Fruit fly (Drosophila melanogaster): ENCODE measurements around the gene CG7208.
A peak's percentile ranks its signal among the peaks of the same experiment; 100 is the strongest.

DNA sequence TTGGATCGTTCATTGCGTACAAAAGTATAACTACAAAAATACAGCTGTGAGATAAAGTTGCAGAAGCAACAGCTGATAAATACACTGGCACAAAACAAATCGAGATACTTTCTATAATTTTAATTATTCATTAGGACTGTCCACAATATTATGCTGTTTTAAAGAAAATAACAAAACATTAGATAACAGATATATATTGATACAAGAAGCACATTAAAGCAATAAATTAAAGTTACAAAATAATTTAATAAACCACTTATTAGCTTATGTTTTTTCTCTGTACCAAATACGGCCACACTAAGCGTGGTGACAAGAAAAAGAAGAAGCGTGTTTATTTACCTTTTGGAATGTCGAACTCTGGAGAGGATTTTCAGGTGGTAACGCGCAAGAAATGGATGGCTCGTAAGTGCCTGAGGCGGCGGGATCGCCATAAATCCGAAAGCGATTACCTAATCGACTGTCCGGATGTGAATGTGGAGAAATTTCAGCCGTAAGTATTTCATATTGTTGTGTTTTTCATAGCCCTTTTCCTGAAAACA is 34.8 kb upstream of the CG7208 start, which contains the start of the genes CG7988 and CG7183:
- TF ChIP-seq Hand (GFP tag; optimal IDR thresholded peaks at IDR 0.05) (peak; percentile 87), CG33557 (GFP tag; optimal IDR thresholded peaks at IDR 0.05) (peak; percentile 97), CG15479 (GFP tag; optimal IDR thresholded peaks at IDR 0.05) (peak; percentile 79), vvl (GFP tag; IDR thresholded peaks at IDR 0.05) (peak; percentile 99), fu2 (GFP tag; optimal IDR thresholded peaks at IDR 0.05) (peak; percentile 92), cato (GFP tag; optimal IDR thresholded peaks at IDR 0.05; ENCODE audit: borderline replicate concordance) (peak; percentile 96), CG33213 (GFP tag; optimal IDR thresholded peaks at IDR 0.05) (peak; percentile 81), CG8089 (GFP tag; optimal IDR thresholded peaks at IDR 0.05) (peak; percentile 94), disco-r (GFP tag; optimal IDR thresholded peaks at IDR 0.05) (peak; percentile 95), CG3407 (GFP tag; optimal IDR thresholded peaks at IDR 0.05) (peak; percentile 96), NC2α (GFP tag; optimal IDR thresholded peaks at IDR 0.05) (peak; percentile 80)
